Worm (Caenorhabditis elegans): ENCODE results near the gene srxa-14.

DNA sequence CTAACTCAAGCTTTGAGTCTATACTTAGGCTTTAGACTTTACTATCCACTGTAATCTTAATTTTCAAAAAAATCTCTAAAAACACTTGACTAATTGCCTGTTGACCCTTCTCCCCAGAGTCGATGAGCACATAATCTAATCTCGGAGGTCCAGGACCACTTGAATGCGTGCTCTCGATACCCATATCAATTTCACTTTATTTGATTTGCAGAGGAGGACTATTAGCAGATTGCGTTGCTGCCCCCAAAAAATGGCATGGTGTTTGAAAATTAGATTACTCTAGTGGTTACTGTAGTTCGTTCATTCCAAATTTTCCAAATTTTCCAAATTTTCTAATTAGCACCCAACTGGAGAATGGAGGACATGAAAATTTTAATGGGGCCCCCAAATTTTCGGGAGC lies 6.1 kb downstream of the srxa-14 start:
- no peak for TF ChIP-seq unc-62 (GFP tag; optimal IDR thresholded peaks at IDR 0.05)
- TF ChIP-seq irx-1 (tag; optimal IDR thresholded peaks at IDR 0.05), result no peak
- TF ChIP-seq unc-130 (tag; optimal IDR thresholded peaks at IDR 0.05), result no peak
- TF ChIP-seq dpl-1 (GFP tag; optimal IDR thresholded peaks at IDR 0.05), result no peak
- no peak for TF ChIP-seq C34B4.2 (tag; optimal IDR thresholded peaks at IDR 0.05)
- no peak for TF ChIP-seq fkh-10 (GFP tag; optimal IDR thresholded peaks at IDR 0.05)
- no peak for TF ChIP-seq ceh-90 (tag; optimal IDR thresholded peaks at IDR 0.05)
- no peak for TF ChIP-seq unc-86 (tag; optimal IDR thresholded peaks at IDR 0.05)
- no peak for TF ChIP-seq lin-13 (GFP tag; optimal IDR thresholded peaks at IDR 0.05)

Measured in whole organism, L1 larva.